Worm (Caenorhabditis elegans) whole organism, late embryonic: ENCODE results near the gene srz-42.

ENCODE experiments used
- K09A11.1 ChIP-seq: sonication (generic microtip); optimal IDR thresholded peaks from 2 replicates; lab custom pipeline; 2017; ENCODE audit warnings: antibody characterized with exemption, mild to moderate bottlenecking, missing genetic modification characterization, missing compliant biosample characterization; ENCODE audit not compliant: insufficient read depth
- ceh-14 ChIP-seq: sonication (generic microtip); optimal IDR thresholded peaks from 2 replicates; lab custom pipeline; 2016; ENCODE audit warnings: missing genotype, missing genetic modification characterization, missing compliant biosample characterization
- fkh-10 ChIP-seq: fragments of 150-350 bp; optimal IDR thresholded peaks from 2 replicates; lab custom pipeline; 2014; ENCODE audit warnings: missing biosample characterization, missing genetic modification reagents, missing genetic modification characterization
- sox-2 ChIP-seq: fragments of 200-800 bp; sonication (Bioruptor generic); IDR thresholded peaks from 2 replicates; pipeline ENCODE4 v1.3.6; 2022; ENCODE audit warnings: missing genetic modification reagents, missing genetic modification characterization, missing compliant biosample characterization

- TF ChIP-seq fkh-10 (no peak), K09A11.1 (tag; lab: Kevin White, UChicago) (no peak), sox-2 (GFP tag; lab: Robert Waterston, UW) (no peak), ceh-14 (tag; lab: Kevin White, UChicago) (no peak)
Measured at ce11 chrIV:14089749-14090148, 39.4 kb upstream of the srz-42 start.
